Worm (Caenorhabditis elegans) whole organism, early embryonic: ENCODE measurements around the gene srlf-1.

Source experiments
- B0310.2 ChIP-seq: sonication (generic microtip); optimal IDR thresholded peaks from 2 replicates; lab custom pipeline; 2016; ENCODE audit warnings: mild to moderate bottlenecking, missing genetic modification characterization, missing compliant biosample characterization
- ama-1 ChIP-seq: fragments of 150-350 bp; optimal IDR thresholded peaks from 2 replicates; lab custom pipeline; 2014
- ceh-13 ChIP-seq: fragments of 200-800 bp; sonication (Bioruptor generic); optimal IDR thresholded peaks from 2 replicates; lab custom pipeline; 2018; ENCODE audit warnings: mild to moderate bottlenecking, missing genetic modification characterization, missing compliant biosample characterization
- ceh-36 ChIP-seq: sonication (generic microtip); optimal IDR thresholded peaks from 2 replicates; lab custom pipeline; 2016; ENCODE audit warnings: missing genetic modification characterization, inconsistent platforms, missing compliant biosample characterization
- ets-7 ChIP-seq: sonication (generic microtip); optimal IDR thresholded peaks from 2 replicates; lab custom pipeline; 2016; ENCODE audit warnings: missing genotype, missing genetic modification characterization, missing compliant biosample characterization
- flt-1 ChIP-seq: fragments of 200-800 bp; sonication (Bioruptor generic); IDR thresholded peaks from 2 replicates; pipeline ENCODE4 v1.3.6; 2022; ENCODE audit warnings: missing genetic modification characterization, missing compliant biosample characterization
- hmbx-1 ChIP-seq: sonication (generic microtip); optimal IDR thresholded peaks from 2 replicates; lab custom pipeline; 2016; ENCODE audit warnings: mild to moderate bottlenecking, missing genetic modification characterization, missing compliant biosample characterization
- hmg-4 ChIP-seq: fragments of 200-800 bp; sonication (Bioruptor generic); optimal IDR thresholded peaks from 2 replicates; lab custom pipeline; 2018; ENCODE audit warnings: mild to moderate bottlenecking, missing genetic modification characterization, missing compliant biosample characterization
- scrt-1 ChIP-seq: fragments of 200-800 bp; sonication (Bioruptor generic); IDR thresholded peaks from 2 replicates; pipeline ENCODE4 v1.3.6; 2022; ENCODE audit warnings: missing genetic modification characterization, missing compliant biosample characterization
- sea-1 ChIP-seq: fragments of 200-800 bp; sonication (Bioruptor generic); conservative IDR thresholded peaks from 2 replicates; pipeline ENCODE4 v1.3.6; 2022; ENCODE audit warnings: missing genetic modification characterization, missing compliant biosample characterization
- tbx-37 ChIP-seq: fragments of 200-800 bp; sonication (Bioruptor generic); conservative IDR thresholded peaks from 2 replicates; pipeline ENCODE4 v1.3.6; 2022; ENCODE audit warnings: missing genetic modification reagents, missing genetic modification characterization, missing compliant biosample characterization
- tra-4 ChIP-seq: sonication (generic microtip); optimal IDR thresholded peaks from 2 replicates; lab custom pipeline; 2017; ENCODE audit warnings: missing genetic modification characterization, missing compliant biosample characterization

ce11 chrII:7808950-7809349 lies 18.6 kb downstream of the srlf-1 start:
- TF ChIP-seq ama-1 (lab: Kevin White, UChicago) (no peak), B0310.2 (no peak), scrt-1 (no peak), ets-7 (tag; lab: Kevin White, UChicago) (no peak), ceh-36 (tag; lab: Kevin White, UChicago) (no peak), hmg-4 (GFP tag; lab: Kevin White, UChicago) (no peak), ceh-13 (GFP tag; lab: Kevin White, UChicago) (no peak), sea-1 (GFP tag; lab: Robert Waterston, UW) (no peak), flt-1 (GFP tag; lab: Robert Waterston, UW) (no peak), tra-4 (tag; lab: Kevin White, UChicago) (no peak), tbx-37 (GFP tag; lab: Robert Waterston, UW) (no peak), hmbx-1 (tag; lab: Kevin White, UChicago) (no peak)
